Worm (Caenorhabditis elegans) whole organism, young adult: Measurements from ENCODE around the gene E04F6.4.

Experiments used
- B0261.1 ChIP-seq: sonication (generic microtip); optimal IDR thresholded peaks from 2 replicates; lab custom pipeline; 2016; ENCODE audit warnings: mild to moderate bottlenecking, missing genetic modification characterization, moderate library complexity, missing compliant biosample characterization
- B0336.3 ChIP-seq: fragments of 200-800 bp; sonication (Bioruptor generic); IDR thresholded peaks from 2 replicates; pipeline ENCODE4 v1.3.6; 2022; ENCODE audit warnings: missing genetic modification characterization, missing compliant biosample characterization
- C06A6.2 ChIP-seq: fragments of 200-800 bp; sonication (Bioruptor generic); conservative IDR thresholded peaks from 2 replicates; pipeline ENCODE4 v1.3.6; 2022; ENCODE audit warnings: missing genetic modification characterization, missing compliant biosample characterization
- F10E7.11 ChIP-seq: sonication (generic microtip); optimal IDR thresholded peaks from 2 replicates; lab custom pipeline; 2017; ENCODE audit warnings: mild to moderate bottlenecking, missing genetic modification characterization, moderate library complexity, missing compliant biosample characterization
- F39B2.1 ChIP-seq: fragments of 200-800 bp; sonication (Bioruptor generic); IDR thresholded peaks from 2 replicates; pipeline ENCODE4 v1.3.6; 2022; ENCODE audit warnings: missing genetic modification reagents, missing genetic modification characterization, missing compliant biosample characterization
- K11D2.4 ChIP-seq: fragments of 200-800 bp; sonication (Bioruptor generic); IDR thresholded peaks from 2 replicates; pipeline ENCODE4 v1.3.6; 2022; ENCODE audit warnings: missing genetic modification reagents, missing genetic modification characterization, missing compliant biosample characterization
- T07F8.4 ChIP-seq: sonication (generic microtip); optimal IDR thresholded peaks from 2 replicates; lab custom pipeline; 2016; ENCODE audit warnings: mild to moderate bottlenecking, missing genetic modification characterization, moderate library complexity, missing compliant biosample characterization
- T26A5.8 ChIP-seq: sonication (generic microtip); optimal IDR thresholded peaks from 2 replicates; lab custom pipeline; 2016; ENCODE audit warnings: missing genetic modification characterization, missing compliant biosample characterization
- Y53F4B.3 ChIP-seq: fragments of 200-800 bp; sonication (Bioruptor generic); IDR thresholded peaks from 2 replicates; pipeline ENCODE4 v1.3.6; 2022; ENCODE audit warnings: missing genetic modification reagents, missing genetic modification characterization, missing compliant biosample characterization
- Y53G8AR.9 ChIP-seq: fragments of 200-800 bp; sonication (Bioruptor generic); conservative IDR thresholded peaks from 2 replicates; pipeline ENCODE4 v1.3.6; 2022; ENCODE audit warnings: missing genetic modification reagents, missing genetic modification characterization, missing compliant biosample characterization
- Y95B8A.8 ChIP-seq: fragments of 200-800 bp; sonication (Bioruptor generic); IDR thresholded peaks from 2 replicates; pipeline ENCODE4 v1.3.6; 2022; ENCODE audit warnings: missing genetic modification reagents, missing genetic modification characterization, missing compliant biosample characterization
- ZK185.1 ChIP-seq: sonication (generic microtip); optimal IDR thresholded peaks from 2 replicates; lab custom pipeline; 2016; ENCODE audit warnings: mild to moderate bottlenecking, missing genetic modification characterization, missing compliant biosample characterization; ENCODE audit not compliant: poor library complexity, severe bottlenecking
- ama-1 ChIP-seq, 3 experiments: fragments of 150-350 bp in 1 of 3; sonication (generic microtip) in 2 of 3; optimal IDR thresholded peaks; 2 replicates each; lab custom pipeline; 2014 to 2018; ENCODE audit warnings: missing biosample characterization in 2 of 3, missing genetic modification characterization in 2 of 3, missing genetic modification reagents in 2 of 3
- aptf-2 ChIP-seq: fragments of 200-800 bp; sonication (Bioruptor generic); conservative IDR thresholded peaks from 2 replicates; pipeline ENCODE4 v1.3.6; 2022; ENCODE audit warnings: missing genetic modification reagents, missing genetic modification characterization, missing compliant biosample characterization
- aptf-3 ChIP-seq: fragments of 200-800 bp; sonication (Bioruptor generic); IDR thresholded peaks from 2 replicates; pipeline ENCODE4 v1.3.6; 2022; ENCODE audit warnings: missing genetic modification characterization, missing compliant biosample characterization
- atf-7 ChIP-seq: sonication (generic microtip); optimal IDR thresholded peaks from 2 replicates; lab custom pipeline; 2017; ENCODE audit warnings: mild to moderate bottlenecking, missing genetic modification characterization, missing compliant biosample characterization
- attf-3 ChIP-seq: fragments of 200-800 bp; sonication (Bioruptor generic); conservative IDR thresholded peaks from 2 replicates; pipeline ENCODE4 v1.3.6; 2022; ENCODE audit warnings: missing genetic modification reagents, missing genetic modification characterization, missing compliant biosample characterization
- attf-5 ChIP-seq: fragments of 200-800 bp; sonication (Bioruptor generic); optimal IDR thresholded peaks from 2 replicates; lab custom pipeline; 2018; ENCODE audit warnings: mild to moderate bottlenecking, missing genetic modification characterization, missing compliant biosample characterization
- attf-6 ChIP-seq: fragments of 200-800 bp; sonication (Bioruptor generic); IDR thresholded peaks from 2 replicates; pipeline ENCODE4 v1.3.6; 2022; ENCODE audit warnings: missing genetic modification reagents, missing genetic modification characterization, missing compliant biosample characterization
- bed-1 ChIP-seq: fragments of 200-800 bp; sonication (Bioruptor generic); IDR thresholded peaks from 2 replicates; pipeline ENCODE4 v1.3.6; 2022; ENCODE audit warnings: missing genetic modification reagents, missing genetic modification characterization, missing compliant biosample characterization
- ceh-27 ChIP-seq: fragments of 200-800 bp; sonication (Bioruptor generic); optimal IDR thresholded peaks from 2 replicates; lab custom pipeline; 2018; ENCODE audit warnings: mild to moderate bottlenecking, missing genetic modification characterization, moderate library complexity, missing compliant biosample characterization
- ceh-40 ChIP-seq: fragments of 200-800 bp; sonication (Bioruptor generic); IDR thresholded peaks from 2 replicates; pipeline ENCODE4 v1.3.6; 2022; ENCODE audit warnings: missing genetic modification characterization, missing compliant biosample characterization
- ceh-58 ChIP-seq: fragments of 200-800 bp; sonication (Bioruptor generic); IDR thresholded peaks from 2 replicates; pipeline ENCODE4 v1.3.6; 2022; ENCODE audit warnings: missing genetic modification characterization, missing compliant biosample characterization
- chd-7 ChIP-seq: sonication (generic microtip); optimal IDR thresholded peaks from 2 replicates; lab custom pipeline; 2016; ENCODE audit warnings: mild to moderate bottlenecking, missing genetic modification characterization, moderate library complexity, missing compliant biosample characterization
- die-1 ChIP-seq: sonication (generic microtip); optimal IDR thresholded peaks from 2 replicates; lab custom pipeline; 2016; ENCODE audit warnings: missing genotype, mild to moderate bottlenecking, missing genetic modification characterization, missing compliant biosample characterization
- dpl-1 ChIP-seq: fragments of 150-350 bp; optimal IDR thresholded peaks from 2 replicates; lab custom pipeline; 2014; ENCODE audit warnings: missing biosample characterization, missing genetic modification reagents, missing genetic modification characterization
- gei-17 ChIP-seq: fragments of 200-800 bp; sonication (Bioruptor generic); optimal IDR thresholded peaks from 2 replicates; lab custom pipeline; 2018; ENCODE audit warnings: mild to moderate bottlenecking, missing genetic modification characterization, missing compliant biosample characterization
- him-1 ChIP-seq: sonication (generic microtip); optimal IDR thresholded peaks from 2 replicates; lab custom pipeline; 2016; ENCODE audit warnings: missing genotype, missing genetic modification reagents, missing genetic modification characterization, missing compliant biosample characterization
- hlh-26 ChIP-seq: fragments of 200-800 bp; sonication (Bioruptor generic); conservative IDR thresholded peaks from 2 replicates; pipeline ENCODE4 v1.3.6; 2022; ENCODE audit warnings: missing genetic modification reagents, missing genetic modification characterization, missing compliant biosample characterization
- hsf-1 ChIP-seq: fragments of 200-800 bp; sonication (Bioruptor generic); IDR thresholded peaks from 2 replicates; pipeline ENCODE4 v1.3.6; 2022; ENCODE audit warnings: missing genetic modification reagents, missing genetic modification characterization, missing compliant biosample characterization
- let-607 ChIP-seq, 2 experiments: fragments of 200-800 bp in 1 of 2; sonication (Bioruptor generic) in 1 of 2; sonication (generic microtip) in 1 of 2; optimal IDR thresholded peaks; 2 replicates each; lab custom pipeline; 2016 to 2018; ENCODE audit warnings: mild to moderate bottlenecking in 2 of 2, missing compliant biosample characterization in 2 of 2, missing genetic modification characterization in 2 of 2, moderate library complexity in 2 of 2, missing genotype in 1 of 2
- lin-40 ChIP-seq: sonication (generic microtip); optimal IDR thresholded peaks from 2 replicates; lab custom pipeline; 2016; ENCODE audit warnings: missing genetic modification characterization, mild to moderate bottlenecking, missing compliant biosample characterization, missing genotype, missing genetic modification reagents
- madf-10 ChIP-seq: sonication (generic microtip); optimal IDR thresholded peaks from 2 replicates; lab custom pipeline; 2016; ENCODE audit warnings: mild to moderate bottlenecking, missing genetic modification characterization, missing compliant biosample characterization
- madf-3 ChIP-seq: fragments of 200-800 bp; sonication (Bioruptor generic); IDR thresholded peaks from 2 replicates; pipeline ENCODE4 v1.3.6; 2022; ENCODE audit warnings: missing genetic modification reagents, missing genetic modification characterization, missing compliant biosample characterization
- madf-6 ChIP-seq: fragments of 200-800 bp; sonication (Bioruptor generic); IDR thresholded peaks from 2 replicates; pipeline ENCODE4 v1.3.6; 2022; ENCODE audit warnings: missing genetic modification reagents, missing genetic modification characterization, missing compliant biosample characterization
- mcd-1 ChIP-seq: fragments of 200-800 bp; sonication (Bioruptor generic); IDR thresholded peaks from 2 replicates; pipeline ENCODE4 v1.3.6; 2022; ENCODE audit warnings: missing genetic modification reagents, missing genetic modification characterization, missing compliant biosample characterization
- mxl-1 ChIP-seq: sonication (generic microtip); optimal IDR thresholded peaks from 2 replicates; lab custom pipeline; 2016; ENCODE audit warnings: missing genetic modification characterization, missing compliant biosample characterization
- nfya-2 ChIP-seq: fragments of 200-800 bp; sonication (Bioruptor generic); IDR thresholded peaks from 2 replicates; pipeline ENCODE4 v1.3.6; 2022; ENCODE audit warnings: missing genetic modification reagents, missing genetic modification characterization, missing compliant biosample characterization
- nhr-179 ChIP-seq: sonication (generic microtip); optimal IDR thresholded peaks from 2 replicates; lab custom pipeline; 2016; ENCODE audit warnings: mild to moderate bottlenecking, missing genetic modification characterization, missing compliant biosample characterization
- pbrm-1 ChIP-seq: fragments of 200-800 bp; sonication (Bioruptor generic); IDR thresholded peaks from 2 replicates; pipeline ENCODE4 v1.3.6; 2022; ENCODE audit warnings: missing genetic modification reagents, missing genetic modification characterization, missing compliant biosample characterization
- rcor-1 ChIP-seq: fragments of 200-800 bp; sonication (Bioruptor generic); IDR thresholded peaks from 2 replicates; pipeline ENCODE4 v1.3.6; 2022; ENCODE audit warnings: missing genetic modification reagents, missing genetic modification characterization, missing compliant biosample characterization
- rec-8 ChIP-seq, 2 experiments: sonication (generic microtip); optimal IDR thresholded peaks; 2 replicates each; lab custom pipeline; 2016; ENCODE audit warnings: mild to moderate bottlenecking in 2 of 2, missing genetic modification characterization in 2 of 2, missing genetic modification reagents in 2 of 2, missing genotype in 2 of 2, missing biosample characterization in 1 of 2, missing compliant biosample characterization in 1 of 2, moderate library complexity in 1 of 2
- sea-2 ChIP-seq: fragments of 200-800 bp; sonication (Bioruptor generic); IDR thresholded peaks from 2 replicates; pipeline ENCODE4 v1.3.6; 2022; ENCODE audit warnings: missing genetic modification characterization, missing compliant biosample characterization
- snpc-1.1 ChIP-seq: sonication (generic microtip); optimal IDR thresholded peaks from 2 replicates; lab custom pipeline; 2017; ENCODE audit warnings: missing genetic modification characterization, mild to moderate bottlenecking, missing compliant biosample characterization, antibody characterized with exemption, moderate library complexity, missing genotype, missing genetic modification reagents; ENCODE audit not compliant: insufficient read depth
- snpc-3.4 ChIP-seq: sonication (generic microtip); optimal IDR thresholded peaks from 2 replicates; lab custom pipeline; 2017; ENCODE audit warnings: missing genetic modification characterization, mild to moderate bottlenecking, missing compliant biosample characterization, antibody characterized with exemption, moderate library complexity, missing genotype, missing genetic modification reagents
- tbp1 ChIP-seq: fragments of 200-800 bp; sonication (Bioruptor generic); optimal IDR thresholded peaks from 2 replicates; lab custom pipeline; 2018; ENCODE audit warnings: mild to moderate bottlenecking, missing genetic modification characterization, missing compliant biosample characterization
- tlf-1 ChIP-seq: fragments of 200-800 bp; sonication (Bioruptor generic); optimal IDR thresholded peaks from 2 replicates; lab custom pipeline; 2018; ENCODE audit warnings: mild to moderate bottlenecking, missing genetic modification characterization, missing compliant biosample characterization
- zim-3 ChIP-seq: sonication (generic microtip); optimal IDR thresholded peaks from 2 replicates; lab custom pipeline; 2017; ENCODE audit warnings: mild to moderate bottlenecking, missing genetic modification characterization, moderate library complexity, missing compliant biosample characterization
- ztf-3 ChIP-seq: fragments of 200-800 bp; sonication (Bioruptor generic); optimal IDR thresholded peaks from 2 replicates; lab custom pipeline; 2018; ENCODE audit warnings: mild to moderate bottlenecking, missing genetic modification characterization, missing compliant biosample characterization

Gene E04F6.4

ce11 chrII:7147550-7147949 lies 41.7 kb upstream of the E04F6.4 start:
- TF ChIP-seq ZK185.1 (tag; lab: Kevin White, UChicago) (peak; percentile 35), tbp1 (no peak), F39B2.1 (no peak), lin-40 (tag; lab: Kevin White, UChicago) (peak; percentile 27), snpc-1.1 (peak; percentile 65), let-607 (tag; optimal IDR thresholded peaks at IDR 0.05; lab: Kevin White, UChicago) (no peak), attf-5 (GFP tag; lab: Kevin White, UChicago) (peak; percentile 68), mcd-1 (peak; percentile 88; the same call in 1 of the 2 replicates), zim-3 (tag; lab: Kevin White, UChicago) (no peak), chd-7 (tag; lab: Kevin White, UChicago) (no peak), bed-1 (no peak), B0336.3 (GFP tag; lab: Robert Waterston, UW) (no peak), tlf-1 (GFP tag; lab: Kevin White, UChicago) (peak; percentile 55), ztf-3 (GFP tag; lab: Kevin White, UChicago) (no peak), mxl-1 (tag; lab: Kevin White, UChicago) (no peak), die-1 (no peak), ceh-40 (GFP tag; lab: Robert Waterston, UW) (no peak), hsf-1 (GFP tag; lab: Robert Waterston, UW) (no peak), aptf-2 (no peak), aptf-3 (GFP tag; lab: Robert Waterston, UW) (no peak), rcor-1 (GFP tag; lab: Robert Waterston, UW) (no peak), ceh-58 (GFP tag; lab: Robert Waterston, UW) (no peak), him-1 (tag; lab: Kevin White, UChicago) (peak; percentile 75), C06A6.2 (GFP tag; lab: Robert Waterston, UW) (no peak), hlh-26 (GFP tag; lab: Robert Waterston, UW) (no peak), ama-1 (optimal IDR thresholded peaks at IDR 0.05; lab: Kevin White, UChicago) (no peak), ama-1 (GFP tag; optimal IDR thresholded peaks at IDR 0.05; lab: Kevin White, UChicago) (no peak), Y53F4B.3 (GFP tag; lab: Robert Waterston, UW) (no peak), pbrm-1 (GFP tag; lab: Robert Waterston, UW) (no peak), sea-2 (no peak), F10E7.11 (tag; lab: Kevin White, UChicago) (no peak), ceh-27 (no peak), gei-17 (no peak), atf-7 (tag; lab: Kevin White, UChicago) (no peak), dpl-1 (GFP tag; lab: Kevin White, UChicago) (no peak), attf-6 (GFP tag; lab: Robert Waterston, UW) (no peak), nfya-2 (no peak), Y53G8AR.9 (no peak), rec-8 (tag; optimal IDR thresholded peaks at IDR 0.05; lab: Kevin White, UChicago) (no peak), T26A5.8 (no peak), nhr-179 (tag; lab: Kevin White, UChicago) (no peak), Y95B8A.8 (GFP tag; lab: Robert Waterston, UW) (no peak), K11D2.4 (no peak), madf-6 (GFP tag; lab: Robert Waterston, UW) (no peak), T07F8.4 (no peak), attf-3 (GFP tag; lab: Robert Waterston, UW) (peak; percentile 31; the same call in 1 of the 2 replicates), madf-10 (tag; lab: Kevin White, UChicago) (no peak), madf-3 (no peak), B0261.1 (tag; lab: Kevin White, UChicago) (no peak), snpc-3.4 (peak; percentile 78)
